Worm (Caenorhabditis elegans): ENCODE results near the gene R11.3.

ce11 chrX:16163402-16163801 lies 35.6 kb downstream of the R11.3 start, which contains the start of gene F09C8.1:
- no peak for TF ChIP-seq let-526 (GFP tag; IDR thresholded peaks at IDR 0.05)
- TF ChIP-seq pha-4 (tag; optimal IDR thresholded peaks at IDR 0.05): peak; percentile 38
- no peak for TF ChIP-seq dpl-1 (GFP tag; optimal IDR thresholded peaks at IDR 0.05)
- TF ChIP-seq snpc-4 (GFP tag; optimal IDR thresholded peaks at IDR 0.05): no peak
- no peak for TF ChIP-seq snpc-4 (tag; optimal IDR thresholded peaks at IDR 0.05)
- no peak for TF ChIP-seq unc-62 (GFP tag; optimal IDR thresholded peaks at IDR 0.05)
- no peak for TF ChIP-seq let-607 (tag; optimal IDR thresholded peaks at IDR 0.05)
- no peak for TF ChIP-seq ama-1 (optimal IDR thresholded peaks at IDR 0.05)
- no peak for TF ChIP-seq ama-1 (GFP tag; optimal IDR thresholded peaks at IDR 0.05)

Data from whole organism, young adult.